Fruit fly (Drosophila melanogaster) whole organism, embryonic: ENCODE measurements around the gene CG7906.

Experiments
- Abd-B ChIP-seq: fragments of 200-800 bp; sonication (Bioruptor generic); optimal IDR thresholded peaks from 2 replicates; lab custom pipeline; 2018; ENCODE audit warnings: missing biosample characterization, mild to moderate bottlenecking, missing genetic modification characterization, moderate library complexity
- Blimp-1 ChIP-seq: fragments of 200-800 bp; sonication (Bioruptor generic); optimal IDR thresholded peaks from 3 replicates; lab custom pipeline; 2018; ENCODE audit warnings: missing biosample characterization, missing genetic modification characterization, mild to moderate bottlenecking, moderate library complexity, missing genetic modification reagents
- CG11085 ChIP-seq: fragments of 200-800 bp; sonication (Bioruptor generic); IDR thresholded peaks from 2 replicates; pipeline ENCODE4 v1.3.6; 2022; ENCODE audit warnings: missing biosample characterization, missing genetic modification characterization
- CG12769 ChIP-seq: fragments of 200-800 bp; sonication (Bioruptor generic); optimal IDR thresholded peaks from 2 replicates; lab custom pipeline; 2019; ENCODE audit warnings: missing biosample characterization, mild to moderate bottlenecking, missing genetic modification characterization, moderate library complexity
- CG17186 ChIP-seq: fragments of 200-800 bp; sonication (Bioruptor generic); optimal IDR thresholded peaks from 3 replicates; lab custom pipeline; 2017; ENCODE audit warnings: missing biosample characterization, missing genetic modification reagents, missing genetic modification characterization
- CG17385 ChIP-seq: fragments of 200-800 bp; sonication (Bioruptor generic); optimal IDR thresholded peaks from 3 replicates; lab custom pipeline; 2018; ENCODE audit warnings: missing biosample characterization, mild to moderate bottlenecking, missing genetic modification characterization
- CG30020 ChIP-seq: fragments of 200-800 bp; optimal IDR thresholded peaks from 2 replicates; lab custom pipeline; 2019; ENCODE audit warnings: missing biosample characterization, mild to moderate bottlenecking, missing genetic modification characterization, moderate library complexity
- CG6272 ChIP-seq: fragments of 200-800 bp; sonication (Bioruptor generic); IDR thresholded peaks from 2 replicates; pipeline ENCODE4 v1.3.6; 2022; ENCODE audit warnings: missing biosample characterization, missing genetic modification characterization
- CG7271 ChIP-seq: fragments of 200-800 bp; sonication (Bioruptor generic); optimal IDR thresholded peaks from 2 replicates; lab custom pipeline; 2018; ENCODE audit warnings: missing biosample characterization, mild to moderate bottlenecking, missing genetic modification characterization, moderate library complexity
- CG7372 ChIP-seq: fragments of 200-800 bp; sonication (Bioruptor generic); IDR thresholded peaks from 2 replicates; pipeline ENCODE4 v1.3.6; 2022; ENCODE audit warnings: missing biosample characterization, missing genetic modification characterization
- CG8290 ChIP-seq, 3 experiments: fragments of 200-800 bp; sonication (Bioruptor generic); optimal IDR thresholded peaks; 2 replicates each; lab custom pipeline; 2016 to 2019; ENCODE audit warnings: missing biosample characterization in 3 of 3, missing genetic modification characterization in 3 of 3, mild to moderate bottlenecking in 2 of 3, moderate library complexity in 1 of 3
- CG8765 ChIP-seq: fragments of 200-800 bp; sonication (Bioruptor generic); IDR thresholded peaks from 2 replicates; pipeline ENCODE4 v1.3.6; 2022; ENCODE audit warnings: missing biosample characterization, missing genetic modification characterization
- CG8924 ChIP-seq: fragments of 200-800 bp; optimal IDR thresholded peaks from 3 replicates; lab custom pipeline; 2019; ENCODE audit warnings: missing biosample characterization, mild to moderate bottlenecking, missing genetic modification characterization, moderate library complexity
- D19A ChIP-seq: fragments of 200-800 bp; optimal IDR thresholded peaks from 3 replicates; lab custom pipeline; 2019; ENCODE audit warnings: missing biosample characterization, mild to moderate bottlenecking, missing genetic modification characterization, moderate library complexity
- Drgx ChIP-seq: fragments of 200-800 bp; sonication (Bioruptor generic); IDR thresholded peaks from 2 replicates; pipeline ENCODE4 v1.3.6; 2022; ENCODE audit warnings: missing biosample characterization, missing genetic modification characterization
- GATAe ChIP-seq: fragments of 200-800 bp; sonication (Bioruptor generic); conservative IDR thresholded peaks from 2 replicates; pipeline ENCODE4 v1.3.6; 2022; ENCODE audit warnings: missing biosample characterization, missing genetic modification characterization
- Kr ChIP-seq: fragments of 200-800 bp; sonication (Bioruptor generic); optimal IDR thresholded peaks from 2 replicates; lab custom pipeline; 2017; ENCODE audit warnings: missing biosample characterization, mild to moderate bottlenecking, missing genetic modification characterization
- Lhr ChIP-seq: fragments of 200-800 bp; sonication (Bioruptor generic); optimal IDR thresholded peaks from 3 replicates; lab custom pipeline; 2017; ENCODE audit warnings: mild to moderate bottlenecking, missing biosample characterization, missing genetic modification reagents, missing genetic modification characterization
- Med ChIP-seq: fragments of 200-800 bp; sonication (Bioruptor generic); peaks from one replicate; lab custom pipeline; 2016; ENCODE audit warnings: missing biosample characterization, missing genetic modification characterization, mild to moderate bottlenecking, inconsistent platforms, moderate library complexity
- Sry-β ChIP-seq: fragments of 200-800 bp; sonication (Bioruptor generic); optimal IDR thresholded peaks from 2 replicates; lab custom pipeline; 2018; ENCODE audit warnings: missing biosample characterization, mild to moderate bottlenecking, missing genetic modification characterization, moderate library complexity
- YL-1 ChIP-seq: fragments of 200-800 bp; sonication (Bioruptor generic); optimal IDR thresholded peaks from 3 replicates; lab custom pipeline; 2017; ENCODE audit warnings: missing biosample characterization, mild to moderate bottlenecking, missing genetic modification characterization
- ab ChIP-seq: fragments of 200-800 bp; sonication (Bioruptor generic); optimal IDR thresholded peaks from 2 replicates; lab custom pipeline; 2016; ENCODE audit warnings: missing biosample characterization, missing genetic modification characterization
- bab2 ChIP-seq: fragments of 200-800 bp; sonication (Bioruptor generic); optimal IDR thresholded peaks from 2 replicates; lab custom pipeline; 2016; ENCODE audit warnings: missing biosample characterization, missing genetic modification characterization
- crc ChIP-seq: fragments of 200-800 bp; sonication (Bioruptor generic); optimal IDR thresholded peaks from 2 replicates; lab custom pipeline; 2016; ENCODE audit warnings: missing biosample characterization, missing genetic modification characterization
- croc ChIP-seq: fragments of 200-800 bp; sonication (Bioruptor generic); conservative IDR thresholded peaks from 3 replicates; pipeline ENCODE4 v1.3.6; 2022; ENCODE audit warnings: missing biosample characterization, missing genetic modification characterization
- da ChIP-seq: fragments of 200-800 bp; sonication (Bioruptor generic); optimal IDR thresholded peaks from 2 replicates; lab custom pipeline; 2016; ENCODE audit warnings: missing biosample characterization, missing genetic modification characterization
- dan ChIP-seq: fragments of 200-800 bp; sonication (Bioruptor generic); IDR thresholded peaks from 2 replicates; pipeline ENCODE4 v1.3.6; 2022; ENCODE audit warnings: missing biosample characterization, missing genetic modification characterization
- eve ChIP-seq, 2 experiments: fragments of >200 bp; optimal IDR thresholded peaks; 2 replicates each; lab custom pipeline; 2017; ENCODE audit warnings: missing biosample characterization in 2 of 2, missing genetic modification characterization in 2 of 2
- fd64A ChIP-seq: fragments of 200-800 bp; sonication (Bioruptor generic); optimal IDR thresholded peaks from 3 replicates; lab custom pipeline; 2018; ENCODE audit warnings: missing biosample characterization, mild to moderate bottlenecking, missing genetic modification characterization
- fd96Cb ChIP-seq: fragments of 200-800 bp; sonication (Bioruptor generic); optimal IDR thresholded peaks from 2 replicates; lab custom pipeline; 2018; ENCODE audit warnings: missing biosample characterization, mild to moderate bottlenecking, missing genetic modification characterization, moderate library complexity
- grau ChIP-seq: fragments of 200-800 bp; optimal IDR thresholded peaks from 3 replicates; lab custom pipeline; 2019; ENCODE audit warnings: missing biosample characterization, mild to moderate bottlenecking, missing genetic modification characterization, moderate library complexity
- gsb-n ChIP-seq: fragments of 200-800 bp; sonication (Bioruptor generic); optimal IDR thresholded peaks from 3 replicates; lab custom pipeline; 2018; ENCODE audit warnings: missing biosample characterization, mild to moderate bottlenecking, missing genetic modification characterization
- jumu ChIP-seq: fragments of 200-800 bp; sonication (Bioruptor generic); optimal IDR thresholded peaks from 3 replicates; lab custom pipeline; 2016; ENCODE audit warnings: missing biosample characterization, missing genetic modification characterization
- lilli ChIP-seq: fragments of 200-800 bp; sonication (Bioruptor generic); optimal IDR thresholded peaks from 3 replicates; lab custom pipeline; 2016; ENCODE audit warnings: missing biosample characterization, missing genetic modification characterization
- mirr ChIP-seq: fragments of 200-800 bp; sonication (Bioruptor generic); optimal IDR thresholded peaks from 3 replicates; lab custom pipeline; 2018; ENCODE audit warnings: missing biosample characterization, mild to moderate bottlenecking, missing genetic modification characterization
- rib ChIP-seq: fragments of 200-800 bp; sonication (Bioruptor generic); IDR thresholded peaks from 2 replicates; pipeline ENCODE4 v1.3.6; 2022; ENCODE audit warnings: missing biosample characterization, missing genetic modification characterization
- row ChIP-seq: fragments of 200-800 bp; sonication (Bioruptor generic); IDR thresholded peaks from 3 replicates; pipeline ENCODE4 v1.3.6; 2022; ENCODE audit warnings: missing biosample characterization, missing genetic modification characterization
- run ChIP-seq: fragments of 200-800 bp; sonication (Bioruptor generic); optimal IDR thresholded peaks from 3 replicates; lab custom pipeline; 2018; ENCODE audit warnings: missing biosample characterization, mild to moderate bottlenecking, missing genetic modification characterization
- sens ChIP-seq: fragments of 200-800 bp; sonication (Bioruptor generic); peaks from one replicate; lab custom pipeline; 2016; ENCODE audit warnings: missing biosample characterization, missing genetic modification characterization
- sim ChIP-seq: fragments of 200-800 bp; sonication (Bioruptor generic); IDR thresholded peaks from 2 replicates; pipeline ENCODE4 v1.3.6; 2022; ENCODE audit warnings: missing biosample characterization, missing genetic modification characterization

CG7906 gene

dm6 chr3L:14223450-14223849 lies 13.0 kb upstream of the CG7906 start (continued):
- TF ChIP-seq lilli (GFP tag; lab: Kevin White, UChicago) (no peak), sens (GFP tag; lab: Kevin White, UChicago) (no peak), CG17385 (GFP tag; lab: Kevin White, UChicago) (no peak), CG7271 (tag; lab: Kevin White, UChicago) (no peak), dan (GFP tag; lab: Robert Waterston, UW) (no peak), croc (GFP tag; lab: Robert Waterston, UW) (no peak), Lhr (GFP tag; lab: Kevin White, UChicago) (no peak), CG6272 (no peak), CG8765 (GFP tag; lab: Robert Waterston, UW) (no peak), GATAe (GFP tag; lab: Robert Waterston, UW) (no peak), fd96Cb (tag; lab: Kevin White, UChicago) (no peak), ab (no peak), jumu (GFP tag; lab: Kevin White, UChicago) (no peak), sim (no peak), D19A (tag; lab: Kevin White, UChicago) (peak; percentile 9), run (tag; lab: Kevin White, UChicago) (peak; percentile 23), mirr (GFP tag; lab: Kevin White, UChicago) (no peak), bab2 (no peak), fd64A (GFP tag; lab: Kevin White, UChicago) (no peak), Abd-B (GFP tag; lab: Kevin White, UChicago) (peak; percentile 26), CG30020 (no peak), Kr (no peak)

DNA sequence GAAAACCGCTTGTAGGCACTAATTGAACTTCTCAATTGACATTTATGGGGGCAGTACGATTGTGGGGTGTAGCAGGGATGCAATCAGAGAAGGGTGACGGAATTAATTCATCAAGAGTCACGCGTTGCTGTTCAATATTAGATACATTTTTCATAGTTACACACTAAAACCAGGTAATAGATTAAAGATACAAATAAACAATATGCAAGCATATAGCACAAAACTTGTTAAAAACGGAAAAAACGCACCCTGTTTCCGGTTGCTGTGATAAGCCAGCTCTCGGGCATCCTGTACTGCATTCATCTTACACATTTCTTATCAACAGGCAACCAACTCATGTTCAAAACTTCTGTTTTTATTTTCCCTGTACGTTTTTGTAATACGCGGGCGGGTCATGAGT lies 7.4 kb upstream of the CG7906 start:
- TF ChIP-seq CG8290 (GFP tag; optimal IDR thresholded peaks at IDR 0.05; lab: Kevin White, UChicago) (no peak), CG8290 (tag; optimal IDR thresholded peaks at IDR 0.05; lab: Kevin White, UChicago) (no peak), Sry-β (GFP tag; lab: Kevin White, UChicago) (no peak), CG17186 (GFP tag; lab: Kevin White, UChicago) (no peak), Blimp-1 (no peak), gsb-n (tag; lab: Kevin White, UChicago) (no peak)

- no peak for TF ChIP-seq YL-1 (GFP tag; lab: Kevin White, UChicago)
- no peak for TF ChIP-seq CG11085
- TF ChIP-seq eve (GFP tag; optimal IDR thresholded peaks at IDR 0.05; lab: Kevin White, UChicago): peak in 1 of 2 experiments; percentile 33
- peak; percentile 4 for TF ChIP-seq CG12769 (tag; lab: Kevin White, UChicago)
- TF ChIP-seq rib (GFP tag; lab: Robert Waterston, UW): 0 out of 2 replicates have a peak, but pooled peaks have one; percentile 23
- no peak for TF ChIP-seq crc
- peak; percentile 64 for TF ChIP-seq Drgx (GFP tag; lab: Robert Waterston, UW)
- peak; percentile 16; the same call in 1 of the 3 replicates for TF ChIP-seq row (GFP tag; lab: Robert Waterston, UW)
- TF ChIP-seq Med (GFP tag; lab: Kevin White, UChicago): peak; percentile 63
- no peak for TF ChIP-seq CG8924 (tag; lab: Kevin White, UChicago)
- peak; percentile 65 for TF ChIP-seq CG7372
- TF ChIP-seq grau: no peak
- no peak for TF ChIP-seq da (GFP tag; lab: Kevin White, UChicago)
- no peak for TF ChIP-seq bab2
Observed at dm6 chr3L:14229481-14229880, 7.0 kb upstream of the CG7906 start.
